Fruit fly (Drosophila melanogaster): ENCODE data around the gene CG31802.

Gene CG31802

dm6 chr2L:18184648-18185243 is 24.3 kb downstream of the CG31802 start, which contains the start of gene Ptp36E (continued):
- TF ChIP-seq CG9817 (tag; optimal IDR thresholded peaks at IDR 0.05): peak; percentile 65
- peak; percentile 87 for TF ChIP-seq unpg (GFP tag; optimal IDR thresholded peaks at IDR 0.05)
- peak; percentile 50 for TF ChIP-seq dimm (GFP tag; IDR thresholded peaks at IDR 0.05)
- peak; percentile 24 for TF ChIP-seq Mad (GFP tag; optimal IDR thresholded peaks at IDR 0.05)
- peak; percentile 1 for TF ChIP-seq CG8089 (GFP tag; optimal IDR thresholded peaks at IDR 0.05)
- no peak for TF ChIP-seq Scr (GFP tag; IDR thresholded peaks at IDR 0.05; ENCODE audit: partially characterized antibody)
- TF ChIP-seq Gug (GFP tag; IDR thresholded peaks at IDR 0.05): peak; percentile 49; the same call in 2 of the 4 replicates
- no peak for TF ChIP-seq TFAM (GFP tag; optimal IDR thresholded peaks at IDR 0.05)
- TF ChIP-seq CG9437 (GFP tag; optimal IDR thresholded peaks at IDR 0.05): peak; percentile 74
- no peak for TF ChIP-seq D19A (tag; optimal IDR thresholded peaks at IDR 0.05)
- TF ChIP-seq CG6254 (GFP tag; optimal IDR thresholded peaks at IDR 0.05): peak; percentile 72
- peak; percentile 42 for TF ChIP-seq CG4820 (GFP tag; optimal IDR thresholded peaks at IDR 0.05)
- TF ChIP-seq dysf (GFP tag; IDR thresholded peaks at IDR 0.05): peak; percentile 84
- peak; percentile 78 for TF ChIP-seq ranshi (GFP tag; IDR thresholded peaks at IDR 0.05)
- TF ChIP-seq CG10267 (tag; optimal IDR thresholded peaks at IDR 0.05): peak; percentile 69
- peak; percentile 85 for TF ChIP-seq row (GFP tag; IDR thresholded peaks at IDR 0.05)
- TF ChIP-seq CG12104 (GFP tag; optimal IDR thresholded peaks at IDR 0.05): no peak
- no peak for TF ChIP-seq shn (GFP tag; optimal IDR thresholded peaks at IDR 0.05)
- no peak for TF ChIP-seq CG9876 (GFP tag; optimal IDR thresholded peaks at IDR 0.05)
- TF ChIP-seq lmd (GFP tag; IDR thresholded peaks at IDR 0.05): peak; percentile 89
- 0 out of 2 replicates have a peak, but pooled peaks have one; percentile 24 for TF ChIP-seq wdn (GFP tag; IDR thresholded peaks at IDR 0.05)
- no peak for TF ChIP-seq oc (tag; optimal IDR thresholded peaks at IDR 0.05)
- peak; percentile 38 for TF ChIP-seq pnt (GFP tag; optimal IDR thresholded peaks at IDR 0.05)
- peak; percentile 80 for TF ChIP-seq E2f1 (GFP tag; IDR thresholded peaks at IDR 0.05)
- peak; percentile 90 for TF ChIP-seq CG3281 (GFP tag; optimal IDR thresholded peaks at IDR 0.05)
- TF ChIP-seq CG17328 (GFP tag; IDR thresholded peaks at IDR 0.05): peak; percentile 48; the same call in 1 of the 2 replicates
- peak; percentile 77 for TF ChIP-seq Ada2b (GFP tag; IDR thresholded peaks at IDR 0.05)
- no peak for TF ChIP-seq Sin3A (optimal IDR thresholded peaks at IDR 0.05)
- peak; percentile 64; the same call in 2 of the 3 replicates for TF ChIP-seq CG11456 (GFP tag; IDR thresholded peaks at IDR 0.05)
- no peak for TF ChIP-seq CG7271 (tag; optimal IDR thresholded peaks at IDR 0.05)
- peak; percentile 56 for TF ChIP-seq CG10654 (GFP tag; optimal IDR thresholded peaks at IDR 0.05)
- TF ChIP-seq Atf-2 (GFP tag; optimal IDR thresholded peaks at IDR 0.05): peak; percentile 12
- peak; percentile 87 for TF ChIP-seq Hand (GFP tag; optimal IDR thresholded peaks at IDR 0.05)
- peak; percentile 44 for TF ChIP-seq exex (tag; optimal IDR thresholded peaks at IDR 0.05)
- TF ChIP-seq lov (optimal IDR thresholded peaks at IDR 0.05): no peak
- TF ChIP-seq lov (GFP tag; IDR thresholded peaks at IDR 0.05): 0 out of 3 replicates have a peak, but pooled peaks have one; percentile 36
- TF ChIP-seq bab2 (GFP tag; optimal IDR thresholded peaks at IDR 0.05): peak; percentile 42
- peak; percentile 35; the same call in 1 of the 3 replicates for TF ChIP-seq ci (GFP tag; IDR thresholded peaks at IDR 0.05)
- TF ChIP-seq CG8359 (GFP tag; optimal IDR thresholded peaks at IDR 0.05; ENCODE audit: borderline replicate concordance): peak; percentile 49
- peak; percentile 79 for TF ChIP-seq Dbx (GFP tag; IDR thresholded peaks at IDR 0.05)
- peak in 1 of 2 experiments; percentile 83 for TF ChIP-seq dpn (GFP tag; optimal IDR thresholded peaks at IDR 0.05)
- TF ChIP-seq ase (GFP tag; IDR thresholded peaks at IDR 0.05): peak; percentile 84; the same call in 2 of the 3 replicates
- peak; percentile 74 for TF ChIP-seq CG4328 (GFP tag; optimal IDR thresholded peaks at IDR 0.05)
- TF ChIP-seq CG15479 (GFP tag; optimal IDR thresholded peaks at IDR 0.05): no peak
- peak; percentile 81 for TF ChIP-seq crol (GFP tag; IDR thresholded peaks at IDR 0.05)
- peak; percentile 49; the same call in 1 of the 2 replicates for TF ChIP-seq CG11696 (GFP tag; IDR thresholded peaks at IDR 0.05)
- TF ChIP-seq CG18011 (GFP tag; optimal IDR thresholded peaks at IDR 0.05): peak; percentile 51
- peak; percentile 87 for TF ChIP-seq Fer3 (tag; optimal IDR thresholded peaks at IDR 0.05)
- no peak for TF ChIP-seq CG1792 (GFP tag; optimal IDR thresholded peaks at IDR 0.05)
- no peak for TF ChIP-seq Hey (tag; optimal IDR thresholded peaks at IDR 0.05)
- peak; percentile 73 for TF ChIP-seq tap (tag; optimal IDR thresholded peaks at IDR 0.05)

Measured in whole organism, embryonic.